Comparison of ENCODE assay signal across 1 fruit fly cellular context in genomic region chr2L:14586714-14587481, dm6.
TF ChIP-seq lines count a peak whose summit lies in the region.

No protein-coding gene starts in this region.

TF ChIP-seq in whole organism, embryonic, 481 proteins besides CTCF, POLR2A, EP300 and RAD21 (continued from another document):
- no peak for TF ChIP-seq pan (optimal IDR thresholded peaks at IDR 0.05; lab: Kevin White, UChicago)
- TF ChIP-seq pan (GFP tag; optimal IDR thresholded peaks at IDR 0.05 in 1 of 2, IDR thresholded peaks at IDR 0.05 in 1 of 2) = no peak
- 0 out of 2 replicates have a peak, but pooled peaks have one; percentile 13 for TF ChIP-seq CG6689 (GFP tag; IDR thresholded peaks at IDR 0.05; lab: Robert Waterston, UW)
- no peak for TF ChIP-seq E2f1 (GFP tag; IDR thresholded peaks at IDR 0.05; lab: Robert Waterston, UW)
- no peak for TF ChIP-seq crol (GFP tag; IDR thresholded peaks at IDR 0.05; lab: Robert Waterston, UW)
- peak; percentile 45; the same call in 2 of the 3 replicates for TF ChIP-seq row (GFP tag; IDR thresholded peaks at IDR 0.05; lab: Robert Waterston, UW)
- TF ChIP-seq Ravus (GFP tag; IDR thresholded peaks at IDR 0.05; lab: Robert Waterston, UW) = no peak
- no peak for TF ChIP-seq bbx (GFP tag; IDR thresholded peaks at IDR 0.05; lab: Robert Waterston, UW; ENCODE audit: partially characterized antibody)
- TF ChIP-seq Side (GFP tag; optimal IDR thresholded peaks at IDR 0.05; lab: Kevin White, UChicago) = no peak
- no peak for TF ChIP-seq CG7372 (GFP tag; IDR thresholded peaks at IDR 0.05; lab: Robert Waterston, UW)
- no peak for TF ChIP-seq MESR4 (GFP tag; optimal IDR thresholded peaks at IDR 0.05; lab: Kevin White, UChicago)
- TF ChIP-seq Bgb (GFP tag; IDR thresholded peaks at IDR 0.05; lab: Robert Waterston, UW; ENCODE audit: partially characterized antibody) = no peak
- no peak for TF ChIP-seq chif (GFP tag; optimal IDR thresholded peaks at IDR 0.05; lab: Kevin White, UChicago)
- no peak for TF ChIP-seq inv (GFP tag; IDR thresholded peaks at IDR 0.05; lab: Robert Waterston, UW; ENCODE audit: partially characterized antibody)
- TF ChIP-seq CG15269 (tag; optimal IDR thresholded peaks at IDR 0.05; lab: Kevin White, UChicago) = peak; percentile 25
- no peak for TF ChIP-seq CG6175 (GFP tag; IDR thresholded peaks at IDR 0.05; lab: Robert Waterston, UW)
- TF ChIP-seq lov (optimal IDR thresholded peaks at IDR 0.05; lab: Kevin White, UChicago) = no peak
- TF ChIP-seq lov (GFP tag; IDR thresholded peaks at IDR 0.05; lab: Robert Waterston, UW) = no peak
- TF ChIP-seq CG12219 (GFP tag; optimal IDR thresholded peaks at IDR 0.05; lab: Kevin White, UChicago) = no peak
- no peak for TF ChIP-seq CG1603 (tag; optimal IDR thresholded peaks at IDR 0.05; lab: Kevin White, UChicago)
- no peak for TF ChIP-seq CG8944 (GFP tag; optimal IDR thresholded peaks at IDR 0.05; lab: Kevin White, UChicago)
- TF ChIP-seq CG1024 (GFP tag; IDR thresholded peaks at IDR 0.05; lab: Robert Waterston, UW) = no peak
- TF ChIP-seq CG31441 (GFP tag; IDR thresholded peaks at IDR 0.05; lab: Robert Waterston, UW) = peak; percentile 32; the same call in 1 of the 2 replicates
- no peak for TF ChIP-seq CG32532 (GFP tag; IDR thresholded peaks at IDR 0.05; lab: Robert Waterston, UW)
- no peak for TF ChIP-seq Gsc (GFP tag; IDR thresholded peaks at IDR 0.05; lab: Robert Waterston, UW)
- no peak for TF ChIP-seq HmgD (GFP tag; optimal IDR thresholded peaks at IDR 0.05; lab: Kevin White, UChicago)
- no peak for TF ChIP-seq knrl (GFP tag; IDR thresholded peaks at IDR 0.05; lab: Robert Waterston, UW; ENCODE audit: partially characterized antibody)
- no peak for TF ChIP-seq trem (tag; optimal IDR thresholded peaks at IDR 0.05; lab: Kevin White, UChicago)
- peak; percentile 17 for TF ChIP-seq Ssrp (tag; optimal IDR thresholded peaks at IDR 0.05; lab: Kevin White, UChicago)
- TF ChIP-seq Fer2 (tag; optimal IDR thresholded peaks at IDR 0.05; lab: Kevin White, UChicago) = no peak
- TF ChIP-seq B-H2 (GFP tag; optimal IDR thresholded peaks at IDR 0.05; lab: Kevin White, UChicago) = no peak
- peak; percentile 37 for TF ChIP-seq D19A (tag; optimal IDR thresholded peaks at IDR 0.05; lab: Kevin White, UChicago)
- TF ChIP-seq Atf-2 (GFP tag; optimal IDR thresholded peaks at IDR 0.05; lab: Kevin White, UChicago) = no peak
- no peak for TF ChIP-seq crp (GFP tag; optimal IDR thresholded peaks at IDR 0.05; lab: Kevin White, UChicago)
- TF ChIP-seq CG1233 (GFP tag; optimal IDR thresholded peaks at IDR 0.05; lab: Kevin White, UChicago) = no peak
- TF ChIP-seq CG12104 (GFP tag; optimal IDR thresholded peaks at IDR 0.05; lab: Kevin White, UChicago) = no peak
- TF ChIP-seq Oaz (GFP tag; IDR thresholded peaks at IDR 0.05; lab: Robert Waterston, UW) = no peak
- TF ChIP-seq peb (GFP tag; IDR thresholded peaks at IDR 0.05; lab: Robert Waterston, UW) = no peak
- peak; percentile 55 for TF ChIP-seq zf30C (GFP tag; optimal IDR thresholded peaks at IDR 0.05; lab: Kevin White, UChicago)
- TF ChIP-seq CG2712 (tag; optimal IDR thresholded peaks at IDR 0.05; lab: Kevin White, UChicago) = peak; percentile 55
- no peak for TF ChIP-seq eve (GFP tag; optimal IDR thresholded peaks at IDR 0.05; lab: Kevin White, UChicago)
- no peak for TF ChIP-seq CG12299 (tag; optimal IDR thresholded peaks at IDR 0.05; lab: Kevin White, UChicago)
- no peak for TF ChIP-seq CG3407 (GFP tag; optimal IDR thresholded peaks at IDR 0.05; lab: Kevin White, UChicago)
- no peak for TF ChIP-seq ham (GFP tag; IDR thresholded peaks at IDR 0.05; lab: Robert Waterston, UW)
- no peak for TF ChIP-seq CG17802 (tag; optimal IDR thresholded peaks at IDR 0.05; lab: Kevin White, UChicago)
- TF ChIP-seq twi (tag; optimal IDR thresholded peaks at IDR 0.05; lab: Kevin White, UChicago) = no peak
- TF ChIP-seq al (GFP tag; IDR thresholded peaks at IDR 0.05; lab: Robert Waterston, UW) = no peak
- no peak for TF ChIP-seq nerfin-1 (tag; optimal IDR thresholded peaks at IDR 0.05; lab: Kevin White, UChicago)
- no peak for TF ChIP-seq da (GFP tag; optimal IDR thresholded peaks at IDR 0.05; lab: Kevin White, UChicago)
- TF ChIP-seq dm (GFP tag; optimal IDR thresholded peaks at IDR 0.05; lab: Kevin White, UChicago) = no peak
- no peak for TF ChIP-seq salm (tag; optimal IDR thresholded peaks at IDR 0.05; lab: Kevin White, UChicago)
- TF ChIP-seq Nf-YC (tag; optimal IDR thresholded peaks at IDR 0.05; lab: Kevin White, UChicago) = no peak
- no peak for TF ChIP-seq usp (GFP tag; optimal IDR thresholded peaks at IDR 0.05; lab: Kevin White, UChicago)
- no peak for TF ChIP-seq CG12769 (tag; optimal IDR thresholded peaks at IDR 0.05; lab: Kevin White, UChicago)
- TF ChIP-seq gem (tag; optimal IDR thresholded peaks at IDR 0.05; lab: Kevin White, UChicago) = peak; percentile 66
- no peak for TF ChIP-seq CG7745 (tag; optimal IDR thresholded peaks at IDR 0.05; lab: Kevin White, UChicago)
- no peak for TF ChIP-seq CG2116 (GFP tag; optimal IDR thresholded peaks at IDR 0.05; lab: Kevin White, UChicago)
- TF ChIP-seq toy (GFP tag; IDR thresholded peaks at IDR 0.05; lab: Robert Waterston, UW) = no peak
- peak; percentile 35 for TF ChIP-seq Blimp-1 (GFP tag; optimal IDR thresholded peaks at IDR 0.05; lab: Kevin White, UChicago)
- no peak for TF ChIP-seq CG3163 (GFP tag; optimal IDR thresholded peaks at IDR 0.05; lab: Kevin White, UChicago)
- no peak for TF ChIP-seq zen (tag; optimal IDR thresholded peaks at IDR 0.05; lab: Kevin White, UChicago)
- TF ChIP-seq chinmo (GFP tag; IDR thresholded peaks at IDR 0.05; lab: Robert Waterston, UW; ENCODE audit: partially characterized antibody) = no peak
- no peak for TF ChIP-seq Mad (GFP tag; optimal IDR thresholded peaks at IDR 0.05; lab: Kevin White, UChicago)
- TF ChIP-seq CG13296 (GFP tag; optimal IDR thresholded peaks at IDR 0.05; lab: Kevin White, UChicago) = no peak
- no peak for TF ChIP-seq CG8290 (GFP tag; optimal IDR thresholded peaks at IDR 0.05; lab: Kevin White, UChicago)
- TF ChIP-seq CG8290 (tag; optimal IDR thresholded peaks at IDR 0.05; lab: Kevin White, UChicago) = no peak
- TF ChIP-seq tna (GFP tag; IDR thresholded peaks at IDR 0.05; lab: Robert Waterston, UW; ENCODE audit: partially characterized antibody) = no peak
- peak; percentile 38 for TF ChIP-seq grau (tag; optimal IDR thresholded peaks at IDR 0.05; lab: Kevin White, UChicago)
- no peak for TF ChIP-seq onecut (GFP tag; IDR thresholded peaks at IDR 0.05; lab: Robert Waterston, UW)
- no peak for TF ChIP-seq B-H1 (GFP tag; IDR thresholded peaks at IDR 0.05; lab: Robert Waterston, UW)
- TF ChIP-seq CG17829 (tag; optimal IDR thresholded peaks at IDR 0.05; lab: Kevin White, UChicago) = peak; percentile 1
- TF ChIP-seq sob (GFP tag; IDR thresholded peaks at IDR 0.05; lab: Robert Waterston, UW) = no peak
- no peak for TF ChIP-seq vfl (GFP tag; optimal IDR thresholded peaks at IDR 0.05; lab: Kevin White, UChicago)
- no peak for TF ChIP-seq CG12744 (GFP tag; optimal IDR thresholded peaks at IDR 0.05; lab: Kevin White, UChicago)
- no peak for TF ChIP-seq CG3065 (GFP tag; optimal IDR thresholded peaks at IDR 0.05; lab: Kevin White, UChicago)
- TF ChIP-seq CG18476 (GFP tag; optimal IDR thresholded peaks at IDR 0.05; lab: Kevin White, UChicago) = no peak
- TF ChIP-seq Dip3 (GFP tag; optimal IDR thresholded peaks at IDR 0.05; lab: Kevin White, UChicago) = no peak
- no peak for TF ChIP-seq CG4617 (GFP tag; optimal IDR thresholded peaks at IDR 0.05; lab: Kevin White, UChicago; ENCODE audit: borderline replicate concordance)
- TF ChIP-seq Vsx1 (GFP tag; optimal IDR thresholded peaks at IDR 0.05; lab: Kevin White, UChicago) = no peak
- TF ChIP-seq CG43689 (GFP tag; IDR thresholded peaks at IDR 0.05; lab: Robert Waterston, UW) = no peak
- TF ChIP-seq CG6272 (GFP tag; IDR thresholded peaks at IDR 0.05; lab: Robert Waterston, UW) = no peak
- no peak for TF ChIP-seq p53 (GFP tag; optimal IDR thresholded peaks at IDR 0.05; lab: Kevin White, UChicago)
- no peak for TF ChIP-seq dati (GFP tag; IDR thresholded peaks at IDR 0.05; lab: Robert Waterston, UW)
- TF ChIP-seq jigr1 (GFP tag; IDR thresholded peaks at IDR 0.05; lab: Robert Waterston, UW) = no peak
- TF ChIP-seq zfh1 (GFP tag; IDR thresholded peaks at IDR 0.05; lab: Robert Waterston, UW) = no peak; the same call in 2 of the 3 replicates
- TF ChIP-seq Fer1 (GFP tag; optimal IDR thresholded peaks at IDR 0.05; lab: Kevin White, UChicago) = no peak
- TF ChIP-seq CG14441 (GFP tag; IDR thresholded peaks at IDR 0.05; lab: Robert Waterston, UW) = no peak
- no peak for TF ChIP-seq nom (GFP tag; optimal IDR thresholded peaks at IDR 0.05; lab: Kevin White, UChicago)
- peak; percentile 20 for TF ChIP-seq tap (tag; optimal IDR thresholded peaks at IDR 0.05; lab: Kevin White, UChicago)
- no peak for TF ChIP-seq CHES-1-like (GFP tag; optimal IDR thresholded peaks at IDR 0.05; lab: Kevin White, UChicago)
- TF ChIP-seq hb (GFP tag; IDR thresholded peaks at IDR 0.05; lab: Robert Waterston, UW; ENCODE audit: partially characterized antibody) = no peak
- no peak for TF ChIP-seq CG2199 (GFP tag; IDR thresholded peaks at IDR 0.05; lab: Robert Waterston, UW)
- peak; percentile 45 for TF ChIP-seq dmrt99B (tag; optimal IDR thresholded peaks at IDR 0.05; lab: Kevin White, UChicago)
- TF ChIP-seq HLH54F (GFP tag; optimal IDR thresholded peaks at IDR 0.05; lab: Kevin White, UChicago) = no peak
- TF ChIP-seq hbn (GFP tag; IDR thresholded peaks at IDR 0.05; lab: Robert Waterston, UW; ENCODE audit: partially characterized antibody) = no peak
- peak; percentile 10 for TF ChIP-seq Sox100B (GFP tag; optimal IDR thresholded peaks at IDR 0.05; lab: Kevin White, UChicago)
- TF ChIP-seq CG6683 (GFP tag; optimal IDR thresholded peaks at IDR 0.05; lab: Kevin White, UChicago) = no peak
- no peak for TF ChIP-seq CG11093 (GFP tag; IDR thresholded peaks at IDR 0.05; lab: Robert Waterston, UW)
- TF ChIP-seq Hmx (GFP tag; optimal IDR thresholded peaks at IDR 0.05; lab: Kevin White, UChicago) = no peak
- no peak for TF ChIP-seq ind (GFP tag; optimal IDR thresholded peaks at IDR 0.05; lab: Kevin White, UChicago)
- no peak for TF ChIP-seq aop (GFP tag; IDR thresholded peaks at IDR 0.05; lab: Robert Waterston, UW)
- TF ChIP-seq CG14014 (GFP tag; IDR thresholded peaks at IDR 0.05; lab: Robert Waterston, UW) = no peak
- no peak for TF ChIP-seq fd3F (GFP tag; optimal IDR thresholded peaks at IDR 0.05; lab: Kevin White, UChicago)
- TF ChIP-seq vvl (GFP tag; IDR thresholded peaks at IDR 0.05; lab: Robert Waterston, UW) = no peak
- TF ChIP-seq CG8478 (optimal IDR thresholded peaks at IDR 0.05; lab: Kevin White, UChicago) = no peak
- TF ChIP-seq CG12236 (GFP tag; optimal IDR thresholded peaks at IDR 0.05; lab: Kevin White, UChicago) = no peak
- no peak for TF ChIP-seq CG10462 (GFP tag; optimal IDR thresholded peaks at IDR 0.05; lab: Kevin White, UChicago)
- TF ChIP-seq CG15479 (GFP tag; optimal IDR thresholded peaks at IDR 0.05; lab: Kevin White, UChicago) = no peak
- no peak for TF ChIP-seq kah (GFP tag; optimal IDR thresholded peaks at IDR 0.05; lab: Kevin White, UChicago)
- TF ChIP-seq Nf-YB (GFP tag; optimal IDR thresholded peaks at IDR 0.05; lab: Kevin White, UChicago) = no peak
- TF ChIP-seq Meics (GFP tag; optimal IDR thresholded peaks at IDR 0.05; lab: Kevin White, UChicago) = peak; percentile 25
- TF ChIP-seq Nf-YA (GFP tag; IDR thresholded peaks at IDR 0.05; lab: Robert Waterston, UW) = no peak
- TF ChIP-seq CG30431 (GFP tag; optimal IDR thresholded peaks at IDR 0.05; lab: Kevin White, UChicago) = no peak
- no peak for TF ChIP-seq az2 (GFP tag; optimal IDR thresholded peaks at IDR 0.05; lab: Kevin White, UChicago)
- TF ChIP-seq dan (GFP tag; IDR thresholded peaks at IDR 0.05; lab: Robert Waterston, UW) = no peak
- TF ChIP-seq cad (GFP tag; optimal IDR thresholded peaks at IDR 0.05; lab: Kevin White, UChicago) = no peak
- TF ChIP-seq CG18262 (tag; optimal IDR thresholded peaks at IDR 0.05; lab: Kevin White, UChicago) = peak; percentile 43
